Fruit fly (Drosophila melanogaster) whole organism, prepupa: ENCODE results near the gene dj-1beta.
A peak's percentile ranks its signal among the peaks of the same experiment; 100 is the strongest.

ENCODE experiments used
- Blimp-1 ChIP-seq: fragments of 200-800 bp; sonication (Bioruptor generic); optimal IDR thresholded peaks from 3 replicates; lab custom pipeline; 2017; ENCODE audit warnings: missing biosample characterization, missing genetic modification characterization, mild to moderate bottlenecking, moderate library complexity, missing genetic modification reagents
- CG11294 ChIP-seq: fragments of 200-800 bp; sonication (Bioruptor generic); IDR thresholded peaks from 2 replicates; pipeline ENCODE4 v1.3.6; 2022; ENCODE audit warnings: missing biosample characterization, missing genetic modification characterization
- CG11762 ChIP-seq: fragments of 200-800 bp; sonication (Bioruptor generic); optimal IDR thresholded peaks from 3 replicates; lab custom pipeline; 2016; ENCODE audit warnings: missing biosample characterization, missing genetic modification characterization; ENCODE audit not compliant: insufficient read depth
- CG11902 ChIP-seq: fragments of 200-800 bp; sonication (Bioruptor generic); optimal IDR thresholded peaks from 3 replicates; lab custom pipeline; 2016; ENCODE audit warnings: missing biosample characterization, missing genetic modification characterization
- CG15336 ChIP-seq: fragments of 200-800 bp; sonication (Bioruptor generic); IDR thresholded peaks from 2 replicates; pipeline ENCODE4 v1.3.6; 2022; ENCODE audit warnings: missing biosample characterization, missing genetic modification characterization
- CG1621 ChIP-seq: fragments of 200-800 bp; sonication (Bioruptor generic); optimal IDR thresholded peaks from 3 replicates; lab custom pipeline; 2018; ENCODE audit warnings: missing biosample characterization, mild to moderate bottlenecking, missing genetic modification characterization
- CG16779 ChIP-seq: fragments of 200-800 bp; sonication (Bioruptor generic); optimal IDR thresholded peaks from 3 replicates; lab custom pipeline; 2017; ENCODE audit warnings: missing biosample characterization, mild to moderate bottlenecking, missing genetic modification characterization
- CG3032 ChIP-seq: fragments of 200-800 bp; optimal IDR thresholded peaks from 2 replicates; lab custom pipeline; 2019; ENCODE audit warnings: missing biosample characterization, mild to moderate bottlenecking, missing genetic modification characterization, moderate library complexity
- CG31627 ChIP-seq: fragments of 200-800 bp; sonication (Bioruptor generic); optimal IDR thresholded peaks from 3 replicates; lab custom pipeline; 2016; ENCODE audit warnings: missing biosample characterization, missing genetic modification characterization
- CG32006 ChIP-seq: fragments of 200-800 bp; sonication (Bioruptor generic); optimal IDR thresholded peaks from 3 replicates; lab custom pipeline; 2017; ENCODE audit warnings: missing biosample characterization, mild to moderate bottlenecking, missing genetic modification characterization
- CG34406 ChIP-seq: fragments of 200-800 bp; sonication (Bioruptor generic); optimal IDR thresholded peaks from 3 replicates; lab custom pipeline; 2016; ENCODE audit warnings: missing biosample characterization, missing genetic modification characterization
- CG3919 ChIP-seq: fragments of 200-800 bp; sonication (Bioruptor generic); optimal IDR thresholded peaks from 3 replicates; lab custom pipeline; 2016; ENCODE audit warnings: missing biosample characterization, missing genetic modification characterization
- CG4318 ChIP-seq: fragments of 200-800 bp; sonication (Bioruptor generic); optimal IDR thresholded peaks from 3 replicates; lab custom pipeline; 2017; ENCODE audit warnings: missing biosample characterization, mild to moderate bottlenecking, missing genetic modification characterization
- CG6163 ChIP-seq: fragments of 200-800 bp; sonication (Bioruptor generic); IDR thresholded peaks from 3 replicates; pipeline ENCODE4 v1.3.6; 2022; ENCODE audit warnings: missing biosample characterization, missing genetic modification characterization
- CG6808 ChIP-seq: fragments of 200-800 bp; sonication (Bioruptor generic); optimal IDR thresholded peaks from 3 replicates; lab custom pipeline; 2017; ENCODE audit warnings: missing biosample characterization, missing genetic modification characterization, mild to moderate bottlenecking, moderate library complexity, missing genetic modification reagents
- CG6854 ChIP-seq: fragments of 200-800 bp; sonication (Bioruptor generic); optimal IDR thresholded peaks from 2 replicates; lab custom pipeline; 2017; ENCODE audit warnings: missing biosample characterization, mild to moderate bottlenecking, missing genetic modification characterization
- CG7368 ChIP-seq: fragments of 200-800 bp; sonication (Bioruptor generic); optimal IDR thresholded peaks from 3 replicates; lab custom pipeline; 2016; ENCODE audit warnings: missing biosample characterization, missing genetic modification characterization
- CG8119 ChIP-seq: fragments of 200-800 bp; sonication (Bioruptor generic); IDR thresholded peaks from 3 replicates; pipeline ENCODE4 v1.3.6; 2022; ENCODE audit warnings: missing biosample characterization, missing genetic modification characterization
- CG8319 ChIP-seq: fragments of 200-800 bp; sonication (Bioruptor generic); optimal IDR thresholded peaks from 3 replicates; lab custom pipeline; 2016; ENCODE audit warnings: missing biosample characterization, missing genetic modification characterization
- CG8632 ChIP-seq: fragments of 200-800 bp; sonication (Bioruptor generic); optimal IDR thresholded peaks from 3 replicates; lab custom pipeline; 2016; ENCODE audit warnings: missing biosample characterization, missing genetic modification characterization
- Eip75B ChIP-seq: fragments of 200-800 bp; sonication (Bioruptor generic); optimal IDR thresholded peaks from 3 replicates; lab custom pipeline; 2016; ENCODE audit warnings: missing biosample characterization, missing genetic modification characterization
- Eip78C ChIP-seq: fragments of 200-800 bp; sonication (Bioruptor generic); peaks from one replicate; lab custom pipeline; 2016; ENCODE audit warnings: missing biosample characterization, missing genetic modification characterization
- Eip93F ChIP-seq: fragments of 200-800 bp; sonication (Bioruptor generic); optimal IDR thresholded peaks from 2 replicates; lab custom pipeline; 2016; ENCODE audit warnings: missing biosample characterization, mild to moderate bottlenecking, missing genetic modification characterization
- Ets21C ChIP-seq: fragments of 200-800 bp; sonication (Bioruptor generic); optimal IDR thresholded peaks from 3 replicates; lab custom pipeline; 2016; ENCODE audit warnings: missing biosample characterization, missing genetic modification characterization
- Gug ChIP-seq: fragments of 200-800 bp; sonication (Bioruptor generic); IDR thresholded peaks from 2 replicates; pipeline ENCODE4 v1.3.6; 2022; ENCODE audit warnings: missing biosample characterization, missing genetic modification characterization
- Hr4 ChIP-seq: fragments of 200-800 bp; sonication (Bioruptor generic); optimal IDR thresholded peaks from 3 replicates; lab custom pipeline; 2016; ENCODE audit warnings: missing biosample characterization, missing genetic modification characterization
- Met ChIP-seq: fragments of 200-800 bp; sonication (Bioruptor generic); optimal IDR thresholded peaks from 3 replicates; lab custom pipeline; 2016; ENCODE audit warnings: missing biosample characterization, missing genetic modification characterization
- OdsH ChIP-seq: fragments of 200-800 bp; sonication (Bioruptor generic); optimal IDR thresholded peaks from 3 replicates; lab custom pipeline; 2016; ENCODE audit warnings: missing biosample characterization, missing genetic modification characterization
- Smox ChIP-seq: fragments of 200-800 bp; sonication (Bioruptor generic); optimal IDR thresholded peaks from 3 replicates; lab custom pipeline; 2016; ENCODE audit warnings: missing biosample characterization, missing genetic modification characterization
- Sox102F ChIP-seq: fragments of 200-800 bp; sonication (Bioruptor generic); optimal IDR thresholded peaks from 2 replicates; lab custom pipeline; 2016; ENCODE audit warnings: missing biosample characterization, mild to moderate bottlenecking, missing genetic modification characterization
- Sox14 ChIP-seq: fragments of 200-800 bp; sonication (Bioruptor generic); optimal IDR thresholded peaks from 3 replicates; lab custom pipeline; 2016; ENCODE audit warnings: missing biosample characterization, missing genetic modification characterization
- Sox15 ChIP-seq: fragments of 200-800 bp; sonication (Bioruptor generic); optimal IDR thresholded peaks from 3 replicates; lab custom pipeline; 2016; ENCODE audit warnings: missing biosample characterization, missing genetic modification characterization
- achi ChIP-seq: fragments of 200-800 bp; sonication (Bioruptor generic); optimal IDR thresholded peaks from 3 replicates; lab custom pipeline; 2016; ENCODE audit warnings: missing biosample characterization, missing genetic modification characterization
- cyc ChIP-seq: fragments of 200-800 bp; sonication (Bioruptor generic); optimal IDR thresholded peaks from 3 replicates; lab custom pipeline; 2016; ENCODE audit warnings: missing biosample characterization, missing genetic modification characterization
- dac ChIP-seq: fragments of 200-800 bp; sonication (Bioruptor generic); optimal IDR thresholded peaks from 2 replicates; lab custom pipeline; 2017; ENCODE audit warnings: missing biosample characterization, mild to moderate bottlenecking, missing genetic modification characterization
- eg ChIP-seq: fragments of 200-800 bp; sonication (Bioruptor generic); IDR thresholded peaks from 3 replicates; pipeline ENCODE4 v1.3.6; 2022; ENCODE audit warnings: missing biosample characterization, missing genetic modification characterization
- esn ChIP-seq: fragments of 200-800 bp; sonication (Bioruptor generic); optimal IDR thresholded peaks from 2 replicates; lab custom pipeline; 2016; ENCODE audit warnings: missing biosample characterization, mild to moderate bottlenecking, missing genetic modification characterization, moderate library complexity
- fd59A ChIP-seq: fragments of 200-800 bp; sonication (Bioruptor generic); optimal IDR thresholded peaks from 2 replicates; lab custom pipeline; 2017; ENCODE audit warnings: missing biosample characterization, mild to moderate bottlenecking, missing genetic modification characterization, missing genetic modification reagents
- fd85E ChIP-seq: fragments of 200-800 bp; sonication (Bioruptor generic); optimal IDR thresholded peaks from 3 replicates; lab custom pipeline; 2016; ENCODE audit warnings: missing biosample characterization, missing genetic modification characterization
- fkh ChIP-seq: fragments of 200-800 bp; sonication (Bioruptor generic); optimal IDR thresholded peaks from 3 replicates; lab custom pipeline; 2017; ENCODE audit warnings: missing biosample characterization, mild to moderate bottlenecking, missing genetic modification characterization, moderate library complexity
- lz ChIP-seq: fragments of 200-800 bp; sonication (Bioruptor generic); optimal IDR thresholded peaks from 3 replicates; lab custom pipeline; 2016; ENCODE audit warnings: missing biosample characterization, missing genetic modification characterization
- net ChIP-seq: fragments of 200-800 bp; sonication (Bioruptor generic); optimal IDR thresholded peaks from 3 replicates; lab custom pipeline; 2016; ENCODE audit warnings: missing biosample characterization, missing genetic modification characterization
- pdm3 ChIP-seq: fragments of 200-800 bp; sonication (Bioruptor generic); optimal IDR thresholded peaks from 3 replicates; lab custom pipeline; 2016; ENCODE audit warnings: missing biosample characterization, missing genetic modification characterization
- salr ChIP-seq, 2 experiments: fragments of 200-800 bp; sonication (Bioruptor generic); optimal IDR thresholded peaks; 3 replicates each; lab custom pipeline; 2016 to 2018; ENCODE audit warnings: missing biosample characterization in 2 of 2, missing genetic modification characterization in 2 of 2, mild to moderate bottlenecking in 1 of 2
- ss ChIP-seq, 2 experiments: fragments of 200-800 bp; sonication (Bioruptor generic); optimal IDR thresholded peaks; 2 replicates in 1 of 2; 3 replicates in 1 of 2; lab custom pipeline; 2017 to 2018; ENCODE audit warnings: mild to moderate bottlenecking in 2 of 2, missing biosample characterization in 2 of 2, missing genetic modification characterization in 2 of 2, moderate library complexity in 1 of 2
- svp ChIP-seq: fragments of 200-800 bp; sonication (Bioruptor generic); peaks from one replicate; lab custom pipeline; 2016; ENCODE audit warnings: missing biosample characterization, missing genetic modification characterization
- topi ChIP-seq: fragments of 200-800 bp; sonication (Bioruptor generic); optimal IDR thresholded peaks from 3 replicates; lab custom pipeline; 2016; ENCODE audit warnings: missing biosample characterization, missing genetic modification characterization

Gene dj-1beta

dm6 chr3R:30796715-30797114 is 10.2 kb upstream of the dj-1beta start (continued):
- TF ChIP-seq CG34406 (GFP tag; lab: Kevin White, UChicago), result peak; percentile 30
- TF ChIP-seq esn (GFP tag; lab: Kevin White, UChicago), result peak; percentile 39
- peak; percentile 19 for TF ChIP-seq CG4318 (GFP tag; lab: Kevin White, UChicago)
- no peak for TF ChIP-seq fd85E (GFP tag; lab: Kevin White, UChicago)
- peak; percentile 33 for TF ChIP-seq CG8632 (GFP tag; lab: Kevin White, UChicago)
- TF ChIP-seq svp (GFP tag; lab: Kevin White, UChicago), result peak; percentile 72
- peak; percentile 36 for TF ChIP-seq CG11902 (GFP tag; lab: Kevin White, UChicago)
- TF ChIP-seq CG6854 (GFP tag; lab: Kevin White, UChicago), result no peak
- peak; percentile 26 for TF ChIP-seq CG3032 (tag; lab: Kevin White, UChicago)
- TF ChIP-seq ss (GFP tag; optimal IDR thresholded peaks at IDR 0.05; lab: Kevin White, UChicago), result peak in 1 of 2 experiments; percentile 22
- TF ChIP-seq Gug (GFP tag; lab: Robert Waterston, UW), result peak; percentile 68
- no peak for TF ChIP-seq fkh
- peak; percentile 23 for TF ChIP-seq fd59A (GFP tag; lab: Kevin White, UChicago)
- TF ChIP-seq salr (GFP tag; optimal IDR thresholded peaks at IDR 0.05; lab: Kevin White, UChicago), result peak in 1 of 2 experiments; percentile 23
- TF ChIP-seq net (GFP tag; lab: Kevin White, UChicago), result peak; percentile 61
- TF ChIP-seq CG3919 (GFP tag; lab: Kevin White, UChicago), result peak; percentile 26
- TF ChIP-seq Sox102F (GFP tag; lab: Kevin White, UChicago), result peak; percentile 36
- no peak for TF ChIP-seq CG8319
- peak; percentile 39 for TF ChIP-seq cyc
- TF ChIP-seq lz (GFP tag; lab: Kevin White, UChicago), result peak; percentile 44
- peak; percentile 16 for TF ChIP-seq Ets21C
- peak; percentile 30 for TF ChIP-seq Smox (GFP tag; lab: Kevin White, UChicago)
- TF ChIP-seq CG8119 (GFP tag; lab: Robert Waterston, UW), result peak; percentile 66
- peak; percentile 15 for TF ChIP-seq CG1621 (tag; lab: Kevin White, UChicago)
- no peak for TF ChIP-seq Blimp-1 (GFP tag; lab: Kevin White, UChicago)
- TF ChIP-seq Eip75B (GFP tag; lab: Kevin White, UChicago), result peak; percentile 31
- peak; percentile 55 for TF ChIP-seq OdsH (GFP tag; lab: Kevin White, UChicago)
- no peak for TF ChIP-seq CG11762
- peak; percentile 55 for TF ChIP-seq Sox14 (GFP tag; lab: Kevin White, UChicago)
- no peak for TF ChIP-seq CG6808 (GFP tag; lab: Kevin White, UChicago)

DNA sequence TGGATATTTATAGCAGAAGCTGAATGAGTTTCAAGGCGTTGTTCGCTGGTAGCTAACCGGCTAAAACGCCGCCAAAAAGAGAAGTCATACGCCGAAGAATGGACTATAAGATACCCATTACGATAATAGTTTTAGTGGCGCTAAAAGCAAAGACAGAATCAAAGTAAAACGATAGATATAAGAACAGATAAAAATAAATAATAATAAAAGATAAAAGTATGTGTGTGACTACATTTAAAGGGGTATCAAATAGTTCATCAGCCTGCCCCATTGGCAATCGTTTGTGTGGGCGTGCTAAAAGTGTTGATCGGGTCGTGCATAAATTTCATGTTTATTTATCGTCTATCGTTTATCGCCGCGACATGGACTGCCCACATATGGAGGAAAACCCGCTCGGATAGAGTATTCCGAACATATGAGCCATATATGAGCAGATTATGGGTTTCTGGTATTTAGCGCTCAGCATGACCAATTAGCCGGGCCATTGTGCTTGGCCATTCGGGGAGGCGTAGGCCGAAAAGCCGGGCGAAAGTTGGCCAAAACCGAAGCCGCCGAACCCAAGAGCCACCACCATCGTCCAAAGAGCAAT is 9.5 kb upstream of the dj-1beta start:
- TF ChIP-seq achi (GFP tag; lab: Kevin White, UChicago), result no peak
- TF ChIP-seq CG32006 (GFP tag; lab: Kevin White, UChicago), result peak; percentile 51
- TF ChIP-seq Eip78C (GFP tag; lab: Kevin White, UChicago), result peak; percentile 67
- TF ChIP-seq CG15336 (GFP tag; lab: Robert Waterston, UW), result peak; percentile 60
- peak; percentile 45 for TF ChIP-seq svp (GFP tag; lab: Kevin White, UChicago)
- no peak for TF ChIP-seq Sox15
- peak; percentile 21 for TF ChIP-seq CG4318 (GFP tag; lab: Kevin White, UChicago)
- no peak for TF ChIP-seq CG8319
- no peak for TF ChIP-seq esn (GFP tag; lab: Kevin White, UChicago)
- TF ChIP-seq Eip93F (GFP tag; lab: Kevin White, UChicago), result no peak
- TF ChIP-seq CG6163, result peak; percentile 33; the same call in 1 of the 3 replicates
- 0 out of 2 replicates have a peak, but pooled peaks have one; percentile 30 for TF ChIP-seq CG11294 (GFP tag; lab: Robert Waterston, UW)
- TF ChIP-seq pdm3 (GFP tag; lab: Kevin White, UChicago), result no peak
- TF ChIP-seq Hr4 (GFP tag; lab: Kevin White, UChicago), result peak; percentile 51
- peak; percentile 6 for TF ChIP-seq CG3919 (GFP tag; lab: Kevin White, UChicago)
- no peak for TF ChIP-seq topi (GFP tag; lab: Kevin White, UChicago)
- peak; percentile 5 for TF ChIP-seq OdsH (GFP tag; lab: Kevin White, UChicago)
- TF ChIP-seq Sox102F (GFP tag; lab: Kevin White, UChicago), result no peak
- TF ChIP-seq CG31627 (GFP tag; lab: Kevin White, UChicago), result no peak
- no peak for TF ChIP-seq CG16779 (tag; lab: Kevin White, UChicago)
- peak; percentile 6 for TF ChIP-seq dac
- peak; percentile 67; the same call in 2 of the 3 replicates for TF ChIP-seq eg (GFP tag; lab: Robert Waterston, UW)
- TF ChIP-seq CG8119 (GFP tag; lab: Robert Waterston, UW), result peak; percentile 42; the same call in 1 of the 3 replicates
- TF ChIP-seq Met (GFP tag; lab: Kevin White, UChicago), result no peak
- TF ChIP-seq CG7368 (GFP tag; lab: Kevin White, UChicago), result no peak
